Fruit fly (Drosophila melanogaster) whole organism, embryonic: ENCODE results near the gene BckdhA.

Source experiments
- Antp ChIP-seq: fragments of 200-800 bp; sonication (Bioruptor generic); optimal IDR thresholded peaks from 3 replicates; lab custom pipeline; 2016; ENCODE audit warnings: missing biosample characterization, missing genetic modification characterization
- Bteb2 ChIP-seq: fragments of 200-800 bp; sonication (Bioruptor generic); optimal IDR thresholded peaks from 2 replicates; lab custom pipeline; 2016; ENCODE audit warnings: missing biosample characterization, missing genetic modification characterization
- CG10274 ChIP-seq: fragments of 200-800 bp; sonication (Bioruptor generic); optimal IDR thresholded peaks from 3 replicates; lab custom pipeline; 2017; ENCODE audit warnings: missing biosample characterization, mild to moderate bottlenecking, missing genetic modification characterization
- CG12104 ChIP-seq: fragments of 200-800 bp; sonication (Bioruptor generic); optimal IDR thresholded peaks from 3 replicates; lab custom pipeline; 2016; ENCODE audit warnings: missing biosample characterization, missing genetic modification characterization
- CG12299 ChIP-seq: fragments of 200-800 bp; sonication (Bioruptor generic); optimal IDR thresholded peaks from 2 replicates; lab custom pipeline; 2018; ENCODE audit warnings: missing biosample characterization, mild to moderate bottlenecking, missing genetic modification characterization
- CG13624 ChIP-seq: fragments of 200-800 bp; sonication (Bioruptor generic); optimal IDR thresholded peaks from 2 replicates; lab custom pipeline; 2016; ENCODE audit warnings: missing biosample characterization, missing genetic modification characterization
- CG17328 ChIP-seq: fragments of 200-800 bp; sonication (Bioruptor generic); IDR thresholded peaks from 2 replicates; pipeline ENCODE4 v1.3.6; 2022; ENCODE audit warnings: missing biosample characterization, missing genetic modification characterization
- CG18262 ChIP-seq: fragments of 200-800 bp; optimal IDR thresholded peaks from 3 replicates; lab custom pipeline; 2019; ENCODE audit warnings: missing biosample characterization, mild to moderate bottlenecking, missing genetic modification characterization, moderate library complexity
- CG18764 ChIP-seq: fragments of 200-800 bp; sonication (Bioruptor generic); optimal IDR thresholded peaks from 3 replicates; lab custom pipeline; 2016; ENCODE audit warnings: missing biosample characterization, missing genetic modification characterization
- CG2875 ChIP-seq: fragments of 200-800 bp; sonication (Bioruptor generic); optimal IDR thresholded peaks from 2 replicates; lab custom pipeline; 2017; ENCODE audit warnings: missing biosample characterization, mild to moderate bottlenecking, missing genetic modification characterization, missing genetic modification reagents
- CG30403 ChIP-seq: fragments of 200-800 bp; sonication (Bioruptor generic); optimal IDR thresholded peaks from 3 replicates; lab custom pipeline; 2016; ENCODE audit warnings: missing biosample characterization, missing genetic modification characterization
- CG30431 ChIP-seq: fragments of 200-800 bp; sonication (Bioruptor generic); optimal IDR thresholded peaks from 2 replicates; lab custom pipeline; 2017; ENCODE audit warnings: missing biosample characterization, missing genetic modification characterization
- CG31224 ChIP-seq: fragments of 200-800 bp; sonication (Bioruptor generic); IDR thresholded peaks from 2 replicates; pipeline ENCODE4 v1.3.6; 2022; ENCODE audit warnings: missing biosample characterization, missing genetic modification characterization
- CG32772 ChIP-seq: fragments of 200-800 bp; sonication (Bioruptor generic); IDR thresholded peaks from 2 replicates; pipeline ENCODE4 v1.3.6; 2022; ENCODE audit warnings: missing biosample characterization, missing genetic modification characterization
- CG33557 ChIP-seq: fragments of 200-800 bp; sonication (Bioruptor generic); optimal IDR thresholded peaks from 2 replicates; lab custom pipeline; 2019; ENCODE audit warnings: missing biosample characterization, mild to moderate bottlenecking, missing genetic modification characterization, moderate library complexity
- CG3726 ChIP-seq: fragments of 200-800 bp; sonication (Bioruptor generic); IDR thresholded peaks from 3 replicates; pipeline ENCODE4, ENCODE4 v1.3.6; 2022; ENCODE audit warnings: missing biosample characterization, missing genetic modification characterization
- CG4282 ChIP-seq: fragments of 200-800 bp; sonication (Bioruptor generic); optimal IDR thresholded peaks from 2 replicates; lab custom pipeline; 2016; ENCODE audit warnings: missing biosample characterization, missing genetic modification characterization
- CG4707 ChIP-seq: fragments of 200-800 bp; sonication (Bioruptor generic); optimal IDR thresholded peaks from 2 replicates; lab custom pipeline; 2018; ENCODE audit warnings: missing biosample characterization, mild to moderate bottlenecking, missing genetic modification characterization, moderate library complexity
- CG7963 ChIP-seq: fragments of 200-800 bp; sonication (Bioruptor generic); IDR thresholded peaks from 3 replicates; pipeline ENCODE4 v1.3.6; 2022; ENCODE audit warnings: missing biosample characterization, missing genetic modification characterization; ENCODE audit not compliant: partially characterized antibody
- CG8944 ChIP-seq: fragments of 200-800 bp; sonication (Bioruptor generic); optimal IDR thresholded peaks from 3 replicates; lab custom pipeline; 2016; ENCODE audit warnings: missing biosample characterization, missing genetic modification characterization
- CG9609 ChIP-seq: fragments of 200-800 bp; sonication (Bioruptor generic); optimal IDR thresholded peaks from 3 replicates; lab custom pipeline; 2016; ENCODE audit warnings: missing biosample characterization, missing genetic modification characterization
- CkIIα-i1 ChIP-seq: fragments of 200-800 bp; sonication (Bioruptor generic); IDR thresholded peaks from 2 replicates; pipeline ENCODE4 v1.3.6; 2022; ENCODE audit warnings: missing biosample characterization, missing genetic modification characterization
- D19B ChIP-seq: fragments of 200-800 bp; sonication (Bioruptor generic); optimal IDR thresholded peaks from 2 replicates; lab custom pipeline; 2017; ENCODE audit warnings: missing biosample characterization, mild to moderate bottlenecking, missing genetic modification characterization
- Dek ChIP-seq: fragments of 200-800 bp; sonication (Bioruptor generic); optimal IDR thresholded peaks from 3 replicates; lab custom pipeline; 2019; ENCODE audit warnings: missing biosample characterization, mild to moderate bottlenecking, missing genetic modification characterization, moderate library complexity
- Ets65A ChIP-seq: fragments of 200-800 bp; sonication (Bioruptor generic); peaks from one replicate; lab custom pipeline; 2016; ENCODE audit warnings: missing biosample characterization, missing genetic modification characterization
- Hr39 ChIP-seq: fragments of >200 bp; optimal IDR thresholded peaks from 2 replicates; lab custom pipeline; 2017
- NK7.1 ChIP-seq: fragments of 200-800 bp; sonication (Bioruptor generic); optimal IDR thresholded peaks from 3 replicates; lab custom pipeline; 2016; ENCODE audit warnings: missing biosample characterization, missing genetic modification characterization
- Optix ChIP-seq: fragments of 200-800 bp; sonication (Bioruptor generic); IDR thresholded peaks from 3 replicates; pipeline ENCODE4 v1.3.6; 2022; ENCODE audit warnings: missing biosample characterization, missing genetic modification characterization
- Poxn ChIP-seq: fragments of 200-800 bp; sonication (Bioruptor generic); IDR thresholded peaks from 2 replicates; pipeline ENCODE4 v1.3.6; 2022; ENCODE audit warnings: missing biosample characterization, missing genetic modification characterization
- Six4 ChIP-seq: fragments of 200-800 bp; sonication (Bioruptor generic); optimal IDR thresholded peaks from 2 replicates; lab custom pipeline; 2016; ENCODE audit warnings: missing biosample characterization, missing genetic modification characterization
- TFAM ChIP-seq: fragments of 200-800 bp; sonication (Bioruptor generic); optimal IDR thresholded peaks from 2 replicates; lab custom pipeline; 2017; ENCODE audit warnings: missing biosample characterization, missing genetic modification characterization, inconsistent platforms
- ash1 ChIP-seq: fragments of 200-800 bp; sonication (Bioruptor generic); optimal IDR thresholded peaks from 2 replicates; lab custom pipeline; 2018; ENCODE audit warnings: missing biosample characterization, mild to moderate bottlenecking, missing genetic modification characterization
- ato ChIP-seq: fragments of 200-800 bp; sonication (Bioruptor generic); IDR thresholded peaks from 2 replicates; pipeline ENCODE4 v1.3.6; 2022; ENCODE audit warnings: missing biosample characterization, missing genetic modification characterization; ENCODE audit not compliant: partially characterized antibody
- bab2 ChIP-seq: fragments of 200-800 bp; sonication (Bioruptor generic); optimal IDR thresholded peaks from 2 replicates; lab custom pipeline; 2016; ENCODE audit warnings: missing biosample characterization, missing genetic modification characterization
- ci ChIP-seq: fragments of 200-800 bp; sonication (Bioruptor generic); IDR thresholded peaks from 3 replicates; pipeline ENCODE4 v1.3.6; 2022; ENCODE audit warnings: missing biosample characterization, missing genetic modification characterization
- dan ChIP-seq: fragments of 200-800 bp; sonication (Bioruptor generic); IDR thresholded peaks from 2 replicates; pipeline ENCODE4 v1.3.6; 2022; ENCODE audit warnings: missing biosample characterization, missing genetic modification characterization
- dmrt11E ChIP-seq: fragments of 200-800 bp; sonication (Bioruptor generic); optimal IDR thresholded peaks from 3 replicates; lab custom pipeline; 2018; ENCODE audit warnings: missing biosample characterization, mild to moderate bottlenecking, missing genetic modification characterization, moderate library complexity
- dmrt99B ChIP-seq: fragments of 200-800 bp; sonication (Bioruptor generic); optimal IDR thresholded peaks from 2 replicates; lab custom pipeline; 2018; ENCODE audit warnings: missing biosample characterization, mild to moderate bottlenecking, missing genetic modification characterization, moderate library complexity
- fd96Cb ChIP-seq: fragments of 200-800 bp; sonication (Bioruptor generic); optimal IDR thresholded peaks from 2 replicates; lab custom pipeline; 2018; ENCODE audit warnings: missing biosample characterization, mild to moderate bottlenecking, missing genetic modification characterization, moderate library complexity
- h ChIP-seq: fragments of >200 bp; optimal IDR thresholded peaks from 2 replicates; lab custom pipeline; 2017
- hth ChIP-seq: fragments of >200 bp; optimal IDR thresholded peaks from 2 replicates; lab custom pipeline; 2017; ENCODE audit warnings: inconsistent platforms
- insv ChIP-seq, 2 experiments: fragments of 200-800 bp; sonication (Bioruptor generic); optimal IDR thresholded peaks; 3 replicates each; lab custom pipeline; 2016 to 2018; ENCODE audit warnings: missing biosample characterization in 2 of 2, missing genetic modification characterization in 2 of 2
- kah ChIP-seq: fragments of 200-800 bp; sonication (Bioruptor generic); optimal IDR thresholded peaks from 2 replicates; lab custom pipeline; 2018; ENCODE audit warnings: missing biosample characterization, mild to moderate bottlenecking, missing genetic modification characterization
- lmd ChIP-seq: fragments of 200-800 bp; sonication (Bioruptor generic); IDR thresholded peaks from 2 replicates; pipeline ENCODE4 v1.3.6; 2022; ENCODE audit warnings: missing biosample characterization, missing genetic modification characterization
- lola ChIP-seq, 3 experiments: fragments of >200 bp in 2 of 3; fragments of 200-800 bp in 1 of 3; sonication (Bioruptor generic) in 1 of 3; optimal IDR thresholded peaks; 2 replicates each; lab custom pipeline; 2017 to 2019; ENCODE audit warnings: missing biosample characterization in 3 of 3, missing genetic modification characterization in 3 of 3, mild to moderate bottlenecking in 1 of 3, moderate library complexity in 1 of 3
- maf-S ChIP-seq: fragments of 200-800 bp; sonication (Bioruptor generic); optimal IDR thresholded peaks from 2 replicates; lab custom pipeline; 2016; ENCODE audit warnings: missing biosample characterization, missing genetic modification characterization
- nerfin-1 ChIP-seq: fragments of 200-800 bp; sonication (Bioruptor generic); optimal IDR thresholded peaks from 3 replicates; lab custom pipeline; 2019; ENCODE audit warnings: missing biosample characterization, mild to moderate bottlenecking, missing genetic modification characterization, moderate library complexity
- pzg ChIP-seq: fragments of 200-800 bp; sonication (Bioruptor generic); optimal IDR thresholded peaks from 3 replicates; lab custom pipeline; 2018; ENCODE audit warnings: missing biosample characterization, mild to moderate bottlenecking, missing genetic modification characterization, moderate library complexity
- ranshi ChIP-seq: fragments of 200-800 bp; sonication (Bioruptor generic); IDR thresholded peaks from 2 replicates; pipeline ENCODE4 v1.3.6; 2022; ENCODE audit warnings: missing biosample characterization, missing genetic modification characterization
- stc ChIP-seq: fragments of 200-800 bp; sonication (Bioruptor generic); IDR thresholded peaks from 2 replicates; pipeline ENCODE4 v1.3.6; 2022; ENCODE audit warnings: missing biosample characterization, missing genetic modification characterization
- ttk ChIP-seq: fragments of 200-800 bp; sonication (Bioruptor generic); IDR thresholded peaks from 2 replicates; pipeline ENCODE4 v2.1.2; 2022; ENCODE audit warnings: missing biosample characterization, missing genetic modification characterization
- usp ChIP-seq: fragments of >200 bp; optimal IDR thresholded peaks from 2 replicates; lab custom pipeline; 2017; ENCODE audit warnings: missing biosample characterization, missing genetic modification characterization
- vfl ChIP-seq: fragments of 200-800 bp; sonication (Bioruptor generic); optimal IDR thresholded peaks from 2 replicates; lab custom pipeline; 2016; ENCODE audit warnings: missing biosample characterization, missing genetic modification characterization

The BckdhA gene

DNA sequence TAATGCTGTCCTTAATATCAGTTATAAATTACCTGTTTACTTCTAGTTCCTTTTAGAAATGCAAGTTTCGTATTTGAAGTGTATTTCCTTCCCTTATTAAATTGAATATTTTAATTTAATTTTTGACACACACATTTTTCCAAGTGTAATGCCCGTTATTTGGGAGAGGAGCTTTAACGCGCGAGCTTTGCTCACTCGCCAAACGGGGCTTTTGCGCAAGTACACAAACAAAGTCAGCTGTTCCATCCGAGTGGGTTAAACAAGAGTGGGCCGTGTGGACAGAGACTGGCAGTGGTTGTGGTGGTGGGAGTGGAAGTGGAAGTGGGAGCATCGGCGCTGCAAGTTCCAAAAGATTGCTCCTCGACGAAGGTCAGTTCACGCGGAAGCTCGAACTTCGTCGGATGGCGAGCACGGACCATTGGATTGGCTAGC, 25.5 kb downstream of the BckdhA start, which contains the start of gene CG8301 (continued):
- no peak for TF ChIP-seq CG7963 (GFP tag; lab: Robert Waterston, UW)
- TF ChIP-seq CG4282: no peak
- TF ChIP-seq CG18764 (GFP tag; lab: Kevin White, UChicago): no peak
- TF ChIP-seq Antp (GFP tag; lab: Kevin White, UChicago): no peak
- TF ChIP-seq CG17328: no peak
- TF ChIP-seq Poxn (GFP tag; lab: Robert Waterston, UW): no peak
- no peak for TF ChIP-seq ranshi (GFP tag; lab: Robert Waterston, UW)
- no peak for TF ChIP-seq h (lab: Kevin White, UChicago)
- no peak for TF ChIP-seq dan (GFP tag; lab: Robert Waterston, UW)
- TF ChIP-seq maf-S (GFP tag; lab: Kevin White, UChicago): no peak
- no peak for TF ChIP-seq TFAM (GFP tag; lab: Kevin White, UChicago)
- no peak for TF ChIP-seq CkIIα-i1 (GFP tag; lab: Robert Waterston, UW)
- no peak for TF ChIP-seq Six4
- no peak for TF ChIP-seq fd96Cb
- TF ChIP-seq Ets65A: no peak
- TF ChIP-seq Dek (tag; lab: Kevin White, UChicago): peak; percentile 31
- TF ChIP-seq kah (GFP tag; lab: Kevin White, UChicago): no peak
- TF ChIP-seq hth (lab: Kevin White, UChicago): no peak
- no peak for TF ChIP-seq CG32772 (GFP tag; lab: Robert Waterston, UW)
- TF ChIP-seq CG30431 (GFP tag; lab: Kevin White, UChicago): no peak
- peak; percentile 24 for TF ChIP-seq CG12299
- TF ChIP-seq ash1 (GFP tag; lab: Kevin White, UChicago): no peak
- no peak for TF ChIP-seq CG8944 (GFP tag; lab: Kevin White, UChicago)
- no peak for TF ChIP-seq Hr39 (lab: Kevin White, UChicago)
- TF ChIP-seq ato (GFP tag; lab: Robert Waterston, UW): no peak
- peak; percentile 39 for TF ChIP-seq CG30403
- no peak for TF ChIP-seq usp (GFP tag; lab: Kevin White, UChicago)
- TF ChIP-seq CG31224 (GFP tag; lab: Robert Waterston, UW): no peak
- no peak for TF ChIP-seq D19B (GFP tag; lab: Kevin White, UChicago)
- no peak for TF ChIP-seq lmd (GFP tag; lab: Robert Waterston, UW)
- TF ChIP-seq bab2 (GFP tag; lab: Kevin White, UChicago): no peak
- TF ChIP-seq lola (GFP tag; optimal IDR thresholded peaks at IDR 0.05; lab: Kevin White, UChicago): no peak
- no peak for TF ChIP-seq CG4707
- TF ChIP-seq insv (GFP tag; optimal IDR thresholded peaks at IDR 0.05; lab: Kevin White, UChicago): no peak
- TF ChIP-seq Optix (GFP tag; lab: Robert Waterston, UW): no peak
- TF ChIP-seq NK7.1 (GFP tag; lab: Kevin White, UChicago): no peak
- 0 out of 2 replicates have a peak, but pooled peaks have one; percentile 9 for TF ChIP-seq ttk (GFP tag; lab: Robert Waterston, UW)
- TF ChIP-seq CG18262 (tag; lab: Kevin White, UChicago): peak; percentile 16
- peak; percentile 8 for TF ChIP-seq Bteb2 (GFP tag; lab: Kevin White, UChicago)
- TF ChIP-seq CG10274 (GFP tag; lab: Kevin White, UChicago): no peak
- TF ChIP-seq CG2875 (GFP tag; lab: Kevin White, UChicago): no peak
- 0 out of 3 replicates have a peak, but pooled peaks have one; percentile 37 for TF ChIP-seq ci (GFP tag; lab: Robert Waterston, UW)
- peak; percentile 10 for TF ChIP-seq pzg (GFP tag; lab: Kevin White, UChicago)
- no peak for TF ChIP-seq CG12104 (GFP tag; lab: Kevin White, UChicago)
- no peak for TF ChIP-seq vfl
- TF ChIP-seq CG33557 (GFP tag; lab: Kevin White, UChicago): no peak
- TF ChIP-seq CG3726 (GFP tag; lab: Robert Waterston, UW): no peak
- TF ChIP-seq dmrt11E (tag; lab: Kevin White, UChicago): no peak
- no peak for TF ChIP-seq CG9609 (GFP tag; lab: Kevin White, UChicago)
- peak; percentile 40; the same call in 1 of the 2 replicates for TF ChIP-seq stc
- no peak for TF ChIP-seq dmrt99B (tag; lab: Kevin White, UChicago)
- no peak for TF ChIP-seq CG13624 (GFP tag; lab: Kevin White, UChicago)
- no peak for TF ChIP-seq nerfin-1 (tag; lab: Kevin White, UChicago)
